Fruit fly (Drosophila melanogaster) whole organism, pupa: Measurements from ENCODE around the gene CG5001.

ENCODE experiments used
- CG10348 ChIP-seq: fragments of 200-800 bp; sonication (Bioruptor generic); IDR thresholded peaks from 2 replicates; pipeline ENCODE4 v1.3.6; 2022; ENCODE audit warnings: missing biosample characterization, missing genetic modification characterization
- CG12605 ChIP-seq: fragments of 200-800 bp; sonication (Bioruptor generic); IDR thresholded peaks from 2 replicates; pipeline ENCODE4 v1.3.6; 2022; ENCODE audit warnings: missing biosample characterization, missing genetic modification characterization
- CG13204 ChIP-seq: fragments of 200-800 bp; sonication (Bioruptor generic); optimal IDR thresholded peaks from 2 replicates; lab custom pipeline; 2018; ENCODE audit warnings: missing biosample characterization, mild to moderate bottlenecking, missing genetic modification characterization, moderate library complexity
- CG14655 ChIP-seq: fragments of 200-800 bp; sonication (Bioruptor generic); optimal IDR thresholded peaks from 3 replicates; lab custom pipeline; 2017; ENCODE audit warnings: mild to moderate bottlenecking, missing biosample characterization, missing genetic modification reagents, missing genetic modification characterization
- CG15710 ChIP-seq: fragments of 200-800 bp; sonication (Bioruptor generic); optimal IDR thresholded peaks from 2 replicates; lab custom pipeline; 2018; ENCODE audit warnings: missing biosample characterization, mild to moderate bottlenecking, missing genetic modification characterization, moderate library complexity
- CG17806 ChIP-seq: fragments of 200-800 bp; sonication (Bioruptor generic); optimal IDR thresholded peaks from 2 replicates; lab custom pipeline; 2018; ENCODE audit warnings: missing biosample characterization, mild to moderate bottlenecking, missing genetic modification characterization, moderate library complexity
- CG32121 ChIP-seq: fragments of 200-800 bp; sonication (Bioruptor generic); IDR thresholded peaks from 2 replicates; pipeline ENCODE4 v1.3.6; 2022; ENCODE audit warnings: missing biosample characterization, missing genetic modification characterization
- CG34367 ChIP-seq: fragments of 200-800 bp; sonication (Bioruptor generic); optimal IDR thresholded peaks from 2 replicates; lab custom pipeline; 2018; ENCODE audit warnings: missing biosample characterization, mild to moderate bottlenecking, missing genetic modification characterization
- CG4496 ChIP-seq: fragments of 200-800 bp; sonication (Bioruptor generic); IDR thresholded peaks from 3 replicates; pipeline ENCODE4 v1.3.6; 2022; ENCODE audit warnings: missing biosample characterization, missing genetic modification characterization
- CG8159 ChIP-seq: fragments of 200-800 bp; sonication (Bioruptor generic); optimal IDR thresholded peaks from 3 replicates; lab custom pipeline; 2018; ENCODE audit warnings: missing biosample characterization, mild to moderate bottlenecking, missing genetic modification characterization, moderate library complexity
- CG8301 ChIP-seq: fragments of 200-800 bp; sonication (Bioruptor generic); optimal IDR thresholded peaks from 2 replicates; lab custom pipeline; 2018; ENCODE audit warnings: missing biosample characterization, mild to moderate bottlenecking, missing genetic modification characterization
- CG9948 ChIP-seq: fragments of 200-800 bp; sonication (Bioruptor generic); optimal IDR thresholded peaks from 2 replicates; lab custom pipeline; 2018; ENCODE audit warnings: missing biosample characterization, mild to moderate bottlenecking, missing genetic modification characterization, moderate library complexity
- D1 ChIP-seq: fragments of 200-800 bp; sonication (Bioruptor generic); optimal IDR thresholded peaks from 2 replicates; lab custom pipeline; 2018; ENCODE audit warnings: missing biosample characterization, mild to moderate bottlenecking, missing genetic modification characterization, moderate library complexity
- EcR ChIP-seq: fragments of 200-800 bp; sonication (Bioruptor generic); optimal IDR thresholded peaks from 3 replicates; lab custom pipeline; 2019; ENCODE audit warnings: missing biosample characterization, missing genetic modification characterization, mild to moderate bottlenecking, moderate library complexity, missing genetic modification reagents
- Ets98B ChIP-seq: fragments of 200-800 bp; sonication (Bioruptor generic); IDR thresholded peaks from 2 replicates; pipeline ENCODE4 v1.3.6; 2022; ENCODE audit warnings: missing biosample characterization, missing genetic modification characterization
- Pif1A ChIP-seq: fragments of 200-800 bp; sonication (Bioruptor generic); optimal IDR thresholded peaks from 3 replicates; lab custom pipeline; 2016; ENCODE audit warnings: missing biosample characterization, missing genetic modification characterization
- Pif1B ChIP-seq: fragments of 200-800 bp; sonication (Bioruptor generic); optimal IDR thresholded peaks from 3 replicates; lab custom pipeline; 2016; ENCODE audit warnings: missing biosample characterization, missing genetic modification characterization
- Snoo ChIP-seq: fragments of 200-800 bp; sonication (Bioruptor generic); optimal IDR thresholded peaks from 3 replicates; lab custom pipeline; 2017; ENCODE audit warnings: missing biosample characterization, mild to moderate bottlenecking, missing genetic modification characterization, inconsistent platforms
- fd96Ca ChIP-seq: fragments of 200-800 bp; sonication (Bioruptor generic); IDR thresholded peaks from 3 replicates; pipeline ENCODE4 v1.3.6; 2022; ENCODE audit warnings: missing biosample characterization, missing genetic modification characterization
- gl ChIP-seq: fragments of 200-800 bp; sonication (Bioruptor generic); optimal IDR thresholded peaks from 2 replicates; lab custom pipeline; 2018; ENCODE audit warnings: missing biosample characterization, mild to moderate bottlenecking, missing genetic modification characterization
- rn ChIP-seq: fragments of 200-800 bp; sonication (Bioruptor generic); IDR thresholded peaks from 2 replicates; pipeline ENCODE4 v1.3.6; 2022; ENCODE audit warnings: missing biosample characterization, missing genetic modification characterization

Gene CG5001

DNA sequence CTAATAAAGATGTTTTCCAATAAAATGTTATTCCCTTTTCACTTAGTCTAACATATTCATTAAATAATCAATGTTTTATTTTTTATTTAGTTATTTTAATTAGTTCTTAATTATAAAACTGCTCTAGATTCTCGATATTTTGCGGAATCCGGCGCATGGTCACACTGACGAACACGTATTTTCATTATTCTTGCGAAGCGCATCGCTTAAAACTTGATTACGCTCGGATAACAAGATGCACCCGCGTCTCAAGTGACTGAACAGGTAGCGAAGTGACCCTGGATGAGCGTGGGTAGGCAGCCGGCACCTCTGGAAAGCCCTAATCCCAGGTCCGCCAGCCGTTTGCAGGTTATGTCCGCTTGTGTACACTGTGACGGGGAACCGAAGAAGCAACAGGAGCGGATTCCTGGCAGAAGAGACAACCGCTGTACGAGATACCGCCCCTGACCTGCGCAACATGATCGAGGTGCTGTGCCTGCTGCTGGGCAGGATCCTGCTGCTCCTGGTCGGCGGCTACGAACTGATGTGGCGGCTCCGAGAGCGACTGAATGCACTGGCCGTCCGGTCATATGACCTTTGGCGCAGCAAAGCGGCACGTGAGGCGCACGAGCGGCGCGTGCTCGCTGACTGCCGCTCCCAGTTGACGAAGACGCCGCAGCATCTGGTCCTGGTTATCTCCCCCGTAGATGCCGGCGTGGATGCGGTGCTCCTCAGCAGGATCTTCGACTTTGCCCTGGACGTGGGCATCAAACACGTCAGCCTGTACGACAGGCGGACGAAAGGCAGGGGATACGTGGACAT is 26.8 kb upstream of the CG5001 start, which contains the start of gene Tango14:
Tango14 (plus strand) TSS at position 143 of the 801 bp plus-strand sequence.
- TF ChIP-seq fd96Ca, result 0 out of 3 replicates have a peak, but pooled peaks have one; percentile 38
- TF ChIP-seq CG34367, result no peak
- 0 out of 3 replicates have a peak, but pooled peaks have one; percentile 42 for TF ChIP-seq CG4496

DNA sequence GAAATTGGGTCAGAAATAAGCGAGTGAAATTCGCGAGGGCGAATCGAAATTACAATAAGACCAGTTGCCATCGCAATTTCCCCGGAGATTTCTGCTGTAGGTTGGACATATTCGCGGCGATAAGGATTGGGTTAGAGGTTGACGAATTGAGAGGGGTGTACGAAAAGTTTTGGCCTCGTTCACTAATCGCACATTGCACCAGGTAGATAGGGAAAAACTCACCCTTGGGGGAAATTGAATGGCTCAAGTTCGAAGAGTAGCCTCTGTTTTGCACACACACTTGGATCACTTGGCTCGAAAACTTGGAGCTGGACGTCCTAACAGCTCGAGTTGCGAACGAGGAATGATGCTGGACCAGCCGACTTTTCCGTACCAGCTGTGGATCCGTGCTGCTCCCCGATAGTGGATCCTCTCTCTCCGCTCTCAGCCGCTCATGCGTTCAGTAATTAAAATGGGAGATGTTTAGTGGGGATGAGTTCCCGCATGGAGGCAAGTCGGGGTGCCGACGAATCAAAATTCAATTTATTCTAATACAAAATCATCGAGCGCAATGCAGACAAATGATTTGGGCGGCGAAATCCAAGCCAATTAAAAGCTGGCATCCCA is 21.9 kb upstream of the CG5001 start, which contains the start of gene CG5080:
CG5080 (minus strand) TSS at position 349 of the 606 bp plus-strand sequence.
- no peak for TF ChIP-seq CG34367
- 0 out of 3 replicates have a peak, but pooled peaks have one; percentile 16 for TF ChIP-seq fd96Ca
- TF ChIP-seq CG15710 (tag; lab: Kevin White, UChicago), result no peak

DNA sequence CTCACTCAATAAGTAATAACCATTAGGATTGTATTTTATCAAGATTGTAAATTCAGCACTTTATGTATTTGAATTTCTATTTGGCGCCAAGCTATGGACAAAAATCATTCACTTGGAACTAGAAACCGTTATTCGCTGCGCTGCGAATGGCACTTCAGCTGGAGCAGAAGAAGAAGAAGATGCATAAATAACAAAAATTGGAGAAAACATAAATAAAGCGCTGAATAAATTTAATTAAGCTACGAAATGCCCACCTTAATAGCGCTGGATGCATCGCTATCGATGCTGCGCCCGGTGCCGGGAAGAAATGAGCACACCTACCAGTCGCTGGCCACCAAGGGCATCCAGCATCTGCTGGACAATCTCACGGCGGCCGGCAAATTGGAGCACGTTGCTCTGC is 21.3 kb upstream of the CG5001 start, which contains the start of gene IntS14:
IntS14 (plus strand) TSS at position 150 of the 400 bp plus-strand sequence.
- TF ChIP-seq CG14655, result no peak
- no peak for TF ChIP-seq CG15710 (tag; lab: Kevin White, UChicago)
- TF ChIP-seq CG17806 (tag; lab: Kevin White, UChicago), result no peak
- TF ChIP-seq Pif1B (GFP tag; lab: Kevin White, UChicago), result no peak
- no peak for TF ChIP-seq rn (GFP tag; lab: Robert Waterston, UW)
- TF ChIP-seq fd96Ca, result no peak
- no peak for TF ChIP-seq Ets98B (GFP tag; lab: Robert Waterston, UW)
- TF ChIP-seq CG32121 (GFP tag; lab: Robert Waterston, UW), result no peak
- no peak for TF ChIP-seq CG13204 (GFP tag; lab: Kevin White, UChicago)

DNA sequence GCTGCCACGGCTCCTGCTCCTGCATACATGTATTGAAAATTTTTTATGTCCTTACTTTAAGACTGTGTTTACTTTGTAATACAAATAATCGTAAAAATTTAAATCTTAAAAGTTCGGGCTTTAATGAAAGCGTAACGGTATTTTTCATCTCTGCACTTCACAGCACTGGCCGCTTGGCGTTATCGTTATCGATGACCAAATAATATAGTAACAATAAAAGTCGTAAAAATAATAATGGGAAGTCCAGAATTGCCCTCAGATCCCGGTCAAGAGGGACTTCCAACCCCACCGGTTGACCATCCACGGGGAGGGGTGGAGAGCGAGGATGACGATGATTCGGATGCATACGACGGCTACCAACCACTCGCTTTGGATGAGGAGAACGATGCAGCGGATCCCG is 19.2 kb upstream of the CG5001 start, which contains the start of gene CG14341:
CG14341 (plus strand) TSS at position 181 of the 400 bp plus-strand sequence.
- no peak for TF ChIP-seq CG32121 (GFP tag; lab: Robert Waterston, UW)
- TF ChIP-seq CG4496, result no peak
- no peak for TF ChIP-seq Pif1A (GFP tag; lab: Kevin White, UChicago)
- no peak for TF ChIP-seq gl
- TF ChIP-seq CG14655, result no peak
- TF ChIP-seq CG9948 (tag; lab: Kevin White, UChicago), result no peak
- no peak for TF ChIP-seq CG8159 (tag; lab: Kevin White, UChicago)
- no peak for TF ChIP-seq CG17806 (tag; lab: Kevin White, UChicago)
- no peak for TF ChIP-seq D1
- TF ChIP-seq CG34367, result no peak
- TF ChIP-seq CG8301, result no peak
- no peak for TF ChIP-seq CG12605 (GFP tag; lab: Robert Waterston, UW)
- TF ChIP-seq rn (GFP tag; lab: Robert Waterston, UW), result no peak

DNA sequence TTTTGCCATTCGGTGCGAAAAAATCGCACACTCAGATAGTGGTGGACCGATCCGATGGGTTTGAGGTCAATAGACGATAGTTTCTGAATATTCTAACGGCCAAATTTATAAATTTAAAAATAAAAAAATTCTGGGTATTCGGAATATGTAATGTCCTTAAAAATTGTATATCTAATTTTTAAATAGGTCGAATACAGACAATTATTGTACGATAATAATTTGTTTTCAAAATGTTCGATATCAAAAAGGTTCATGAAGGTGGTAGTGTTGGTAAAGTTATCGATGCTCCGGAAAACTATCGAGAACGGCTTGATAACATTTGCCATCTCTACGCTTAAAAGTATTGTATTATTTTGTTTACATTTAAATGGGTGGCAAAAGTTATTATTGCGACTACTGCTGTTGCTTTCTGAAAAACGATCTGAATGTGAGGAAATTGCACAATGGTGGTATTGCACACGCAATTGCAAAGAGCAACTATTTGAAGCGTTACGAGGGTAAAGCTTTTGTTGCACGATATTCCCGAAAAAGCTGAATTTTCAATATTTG is 15.6 kb upstream of the CG5001 start, which contains the start of the genes CG31922 and Plap:
CG31922 (plus strand) TSS at position 315 of the 549 bp plus-strand sequence.
Plap (minus strand) TSS at position 499 of the 549 bp plus-strand sequence.
- peak; percentile 63 for TF ChIP-seq CG15710 (tag; lab: Kevin White, UChicago)
- no peak for TF ChIP-seq Pif1B (GFP tag; lab: Kevin White, UChicago)
- TF ChIP-seq CG13204 (GFP tag; lab: Kevin White, UChicago), result no peak
- no peak for TF ChIP-seq CG14655
- TF ChIP-seq Pif1A (GFP tag; lab: Kevin White, UChicago), result no peak
- TF ChIP-seq CG9948 (tag; lab: Kevin White, UChicago), result peak; percentile 22
- peak; percentile 99 for TF ChIP-seq EcR (GFP tag; lab: Kevin White, UChicago)
- no peak for TF ChIP-seq rn (GFP tag; lab: Robert Waterston, UW)
- TF ChIP-seq CG32121 (GFP tag; lab: Robert Waterston, UW), result no peak
- TF ChIP-seq CG10348 (GFP tag; lab: Robert Waterston, UW), result no peak
- no peak for TF ChIP-seq gl
- TF ChIP-seq Snoo (tag; lab: Kevin White, UChicago), result peak; percentile 9
- TF ChIP-seq CG17806 (tag; lab: Kevin White, UChicago), result peak; percentile 42
- no peak for TF ChIP-seq CG4496
- TF ChIP-seq CG34367, result peak; percentile 3
- TF ChIP-seq fd96Ca, result 0 out of 3 replicates have a peak, but pooled peaks have one; percentile 22
- TF ChIP-seq CG8159 (tag; lab: Kevin White, UChicago), result peak; percentile 42
- TF ChIP-seq CG12605 (GFP tag; lab: Robert Waterston, UW), result no peak
- no peak for TF ChIP-seq D1
- TF ChIP-seq CG8301, result no peak
- TF ChIP-seq Ets98B (GFP tag; lab: Robert Waterston, UW), result peak; percentile 24; the same call in 1 of the 2 replicates

DNA sequence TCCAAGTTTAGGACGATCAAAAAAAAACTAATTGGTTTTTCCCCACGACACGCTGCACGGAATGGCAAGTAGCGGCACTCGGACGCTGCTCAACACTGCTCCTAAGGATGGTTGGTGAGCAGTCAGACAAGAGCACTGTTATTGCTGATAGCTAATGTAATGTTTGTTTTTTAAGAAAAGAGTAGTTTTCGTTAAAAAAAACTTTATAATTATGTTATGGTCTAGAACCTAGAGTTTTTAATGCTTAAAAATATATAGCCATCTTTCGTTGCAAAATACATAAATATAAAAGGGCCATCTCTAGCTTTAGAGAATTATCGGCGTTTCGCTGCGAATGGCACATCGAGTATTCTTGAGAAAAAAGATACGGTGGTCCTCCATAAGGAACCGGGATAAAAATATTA is 12.9 kb upstream of the CG5001 start, which contains the start of the genes Charon and CG4887:
Charon (minus strand) TSS at position 102 of the 404 bp plus-strand sequence.
CG4887 (plus strand) TSS at position 306 of the 404 bp plus-strand sequence.
- TF ChIP-seq Ets98B (GFP tag; lab: Robert Waterston, UW) (peak; percentile 55), fd96Ca (peak; percentile 26; the same call in 1 of the 3 replicates), CG14655 (no peak), CG4496 (peak; percentile 74), CG17806 (tag; lab: Kevin White, UChicago) (peak; percentile 63), CG8159 (tag; lab: Kevin White, UChicago) (peak; percentile 73), CG9948 (tag; lab: Kevin White, UChicago) (peak; percentile 59), EcR (GFP tag; lab: Kevin White, UChicago) (peak; percentile 84), gl (no peak), rn (GFP tag; lab: Robert Waterston, UW) (peak; percentile 49; the same call in 1 of the 2 replicates), CG32121 (GFP tag; lab: Robert Waterston, UW) (0 out of 2 replicates have a peak, but pooled peaks have one; percentile 16), CG8301 (no peak), Snoo (tag; lab: Kevin White, UChicago) (peak; percentile 70), CG34367 (no peak), CG15710 (tag; lab: Kevin White, UChicago) (peak; percentile 80)
